Worm (Caenorhabditis elegans): ENCODE results near the gene srj-52.

srj-52 gene

DNA sequence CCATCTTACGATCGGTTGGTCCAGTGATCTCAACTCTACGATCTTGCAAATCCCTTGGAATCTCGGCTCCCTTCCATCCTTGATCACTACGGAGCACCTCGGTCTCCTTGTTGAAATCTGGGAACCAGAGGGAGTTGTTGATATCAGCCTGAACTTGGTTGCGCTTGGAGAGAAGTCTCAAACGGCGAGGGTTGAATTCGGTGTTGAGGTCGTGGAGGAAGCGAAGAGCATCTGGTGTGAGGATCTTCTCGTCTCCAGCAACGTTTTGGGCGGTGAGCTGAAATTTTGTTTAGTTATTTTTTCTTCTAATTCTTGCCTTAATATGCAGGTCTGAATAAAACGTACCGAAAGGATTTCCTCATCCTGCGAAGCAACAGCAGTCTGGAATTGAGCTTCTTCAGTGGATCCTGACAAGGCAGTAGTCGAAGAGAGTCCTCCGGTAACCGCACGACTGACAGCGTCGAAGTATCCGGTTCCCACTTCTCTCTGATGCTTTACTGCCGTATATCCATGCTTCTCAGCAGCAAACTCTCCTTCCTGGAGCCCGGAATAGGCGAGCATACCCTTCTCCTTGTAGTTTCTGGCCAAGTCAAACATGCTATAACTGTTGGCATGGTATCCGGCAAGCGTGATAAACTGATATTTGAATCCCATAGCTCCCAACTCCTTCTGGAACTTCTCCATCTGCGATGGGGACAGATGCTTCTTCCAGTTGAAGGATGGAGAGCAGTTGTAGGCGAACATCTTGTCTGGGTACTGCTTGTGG, 30.2 kb upstream of the srj-52 start:
- no peak for TF ChIP-seq hrde-1 (tag; optimal IDR thresholded peaks at IDR 0.05; ENCODE audit: borderline replicate concordance)
- no peak for TF ChIP-seq atf-7 (tag; optimal IDR thresholded peaks at IDR 0.05)
- peak in 1 of 3 experiments; percentile 31 for TF ChIP-seq lin-35 (GFP tag; optimal IDR thresholded peaks at IDR 0.05)
- TF ChIP-seq egl-44 (GFP tag; IDR thresholded peaks at IDR 0.05): no peak
- TF ChIP-seq Y95B8A.8 (GFP tag; IDR thresholded peaks at IDR 0.05): no peak
- TF ChIP-seq ceh-91 (GFP tag; IDR thresholded peaks at IDR 0.05): no peak
- no peak for TF ChIP-seq mxl-1 (tag; optimal IDR thresholded peaks at IDR 0.05)
- TF ChIP-seq snpc-1.1 (tag; optimal IDR thresholded peaks at IDR 0.05; ENCODE audit: insufficient read depth): no peak
- TF ChIP-seq ama-1 (optimal IDR thresholded peaks at IDR 0.05): peak; percentile 86
- TF ChIP-seq ama-1 (GFP tag; optimal IDR thresholded peaks at IDR 0.05): no peak
- TF ChIP-seq Y56A3A.18 (GFP tag; IDR thresholded peaks at IDR 0.05): 0 out of 2 replicates have a peak, but pooled peaks have one; percentile 8
- no peak for TF ChIP-seq C06A6.2 (GFP tag; conservative IDR thresholded peaks at IDR 0.05)
- TF ChIP-seq nhr-90 (tag; optimal IDR thresholded peaks at IDR 0.05): peak; percentile 5
- 0 out of 2 replicates have a peak, but pooled peaks have one; percentile 6 for TF ChIP-seq bed-2 (GFP tag; IDR thresholded peaks at IDR 0.05)
- peak; percentile 77 for TF ChIP-seq ZK185.1 (tag; optimal IDR thresholded peaks at IDR 0.05; ENCODE audit: poor library complexity, severe bottlenecking)
- no peak for TF ChIP-seq aptf-3 (GFP tag; IDR thresholded peaks at IDR 0.05)
- TF ChIP-seq F57A8.1 (GFP tag; optimal IDR thresholded peaks at IDR 0.05): no peak
- no peak for TF ChIP-seq repo-1 (tag; optimal IDR thresholded peaks at IDR 0.05)
- TF ChIP-seq tbp1 (GFP tag; optimal IDR thresholded peaks at IDR 0.05): no peak
- TF ChIP-seq F55B11.4 (tag; optimal IDR thresholded peaks at IDR 0.05; ENCODE audit: borderline replicate concordance, insufficient read depth): no peak
- TF ChIP-seq ztf-22 (GFP tag; optimal IDR thresholded peaks at IDR 0.05): no peak
- peak; percentile 70; the same call in 1 of the 2 replicates for TF ChIP-seq nhr-120 (GFP tag; IDR thresholded peaks at IDR 0.05)
- no peak for TF ChIP-seq ceh-79 (tag; optimal IDR thresholded peaks at IDR 0.05)
- TF ChIP-seq egrh-3 (GFP tag; IDR thresholded peaks at IDR 0.05): no peak
- TF ChIP-seq rec-8 (tag; optimal IDR thresholded peaks at IDR 0.05): no peak
- 0 out of 2 replicates have a peak, but pooled peaks have one; percentile 27 for TF ChIP-seq zfh-2 (GFP tag; conservative IDR thresholded peaks at IDR 0.05)
- no peak for TF ChIP-seq unc-62 (GFP tag; optimal IDR thresholded peaks at IDR 0.05)
- no peak for TF ChIP-seq madf-8 (GFP tag; conservative IDR thresholded peaks at IDR 0.05)
- no peak for TF ChIP-seq fkh-3 (tag; optimal IDR thresholded peaks at IDR 0.05)
- peak; percentile 31 for TF ChIP-seq die-1 (tag; optimal IDR thresholded peaks at IDR 0.05)
- TF ChIP-seq hsf-1 (GFP tag; IDR thresholded peaks at IDR 0.05): no peak
- no peak for TF ChIP-seq nfya-2 (GFP tag; IDR thresholded peaks at IDR 0.05)
- TF ChIP-seq F49E8.2 (tag; optimal IDR thresholded peaks at IDR 0.05; ENCODE audit: insufficient read depth): no peak
- TF ChIP-seq chd-7 (tag; optimal IDR thresholded peaks at IDR 0.05): no peak
- TF ChIP-seq ztf-26 (tag; optimal IDR thresholded peaks at IDR 0.05): no peak
- TF ChIP-seq nfyb-1 (GFP tag; IDR thresholded peaks at IDR 0.05): no peak; the same call in none of the 2 replicates
- peak; percentile 64 for TF ChIP-seq Y53G8AR.9 (GFP tag; conservative IDR thresholded peaks at IDR 0.05)
- no peak for TF ChIP-seq K11D2.4 (GFP tag; IDR thresholded peaks at IDR 0.05)
- TF ChIP-seq B0035.1 (tag; optimal IDR thresholded peaks at IDR 0.05): no peak
- TF ChIP-seq B0336.3 (GFP tag; IDR thresholded peaks at IDR 0.05): no peak
- no peak for TF ChIP-seq Y67H2A.10 (GFP tag; conservative IDR thresholded peaks at IDR 0.05)
- TF ChIP-seq ztf-3 (GFP tag; optimal IDR thresholded peaks at IDR 0.05): peak; percentile 15
- no peak for TF ChIP-seq cebp-1 (GFP tag; IDR thresholded peaks at IDR 0.05)
- no peak for TF ChIP-seq cebp-1 (tag; optimal IDR thresholded peaks at IDR 0.05)
- TF ChIP-seq aptf-2 (GFP tag; conservative IDR thresholded peaks at IDR 0.05): no peak
- TF ChIP-seq nfya-1 (tag; optimal IDR thresholded peaks at IDR 0.05; ENCODE audit: borderline replicate concordance, insufficient read depth): no peak
- no peak for TF ChIP-seq hmg-1.2 (GFP tag; IDR thresholded peaks at IDR 0.05)

Measured in whole organism, young adult.